Fruit fly (Drosophila melanogaster): ENCODE measurements around the gene Pcyt2.

Pcyt2 gene

dm6 chr3L:1515820-1516540 is 37.3 kb upstream of the Pcyt2 start (continued):
- TF ChIP-seq bowl (GFP tag; IDR thresholded peaks at IDR 0.05) (no peak), CG8089 (GFP tag; optimal IDR thresholded peaks at IDR 0.05) (peak; percentile 74), stc (GFP tag; IDR thresholded peaks at IDR 0.05) (peak; percentile 68; the same call in 1 of the 2 replicates), Atf6 (GFP tag; IDR thresholded peaks at IDR 0.05) (0 out of 2 replicates have a peak, but pooled peaks have one; percentile 24), CG18764 (GFP tag; optimal IDR thresholded peaks at IDR 0.05) (peak; percentile 33), trem (tag; optimal IDR thresholded peaks at IDR 0.05) (peak; percentile 56), kni (GFP tag; optimal IDR thresholded peaks at IDR 0.05) (peak; percentile 84), en (GFP tag; optimal IDR thresholded peaks at IDR 0.05) (no peak), z (GFP tag; IDR thresholded peaks at IDR 0.05) (no peak), odd (GFP tag; optimal IDR thresholded peaks at IDR 0.05) (peak; percentile 62), CG6689 (GFP tag; IDR thresholded peaks at IDR 0.05) (peak; percentile 59), dysf (GFP tag; IDR thresholded peaks at IDR 0.05) (peak; percentile 71), caup (GFP tag; optimal IDR thresholded peaks at IDR 0.05; ENCODE audit: severe bottlenecking) (peak; percentile 54), nerfin-1 (tag; optimal IDR thresholded peaks at IDR 0.05) (peak; percentile 70), p53 (GFP tag; optimal IDR thresholded peaks at IDR 0.05) (no peak), Nf-YA (GFP tag; IDR thresholded peaks at IDR 0.05) (no peak), lov (optimal IDR thresholded peaks at IDR 0.05) (no peak), lov (GFP tag; IDR thresholded peaks at IDR 0.05) (no peak), nom (GFP tag; optimal IDR thresholded peaks at IDR 0.05) (peak; percentile 10), Camta (GFP tag; optimal IDR thresholded peaks at IDR 0.05) (peak; percentile 60), Elba2 (GFP tag; optimal IDR thresholded peaks at IDR 0.05) (no peak), gcm (GFP tag; optimal IDR thresholded peaks at IDR 0.05) (peak; percentile 69), ftz-f1 (GFP tag; optimal IDR thresholded peaks at IDR 0.05) (no peak), CG1024 (GFP tag; IDR thresholded peaks at IDR 0.05) (0 out of 2 replicates have a peak, but pooled peaks have one; percentile 22), Scr (GFP tag; IDR thresholded peaks at IDR 0.05; ENCODE audit: partially characterized antibody) (no peak), croc (GFP tag; conservative IDR thresholded peaks at IDR 0.05) (peak; percentile 76), nerfin-2 (GFP tag; IDR thresholded peaks at IDR 0.05; ENCODE audit: partially characterized antibody) (no peak), Bdp1 (GFP tag; optimal IDR thresholded peaks at IDR 0.05) (peak; percentile 45), Awh (GFP tag; IDR thresholded peaks at IDR 0.05) (peak; percentile 40; the same call in 1 of the 2 replicates), grau (tag; optimal IDR thresholded peaks at IDR 0.05) (peak; percentile 99), wor (GFP tag; IDR thresholded peaks at IDR 0.05) (peak; percentile 76), CG5953 (GFP tag; IDR thresholded peaks at IDR 0.05) (peak; percentile 51; the same call in 1 of the 2 replicates), CG6254 (GFP tag; optimal IDR thresholded peaks at IDR 0.05) (peak; percentile 70), Lhr (GFP tag; optimal IDR thresholded peaks at IDR 0.05) (peak; percentile 58), gsb-n (tag; optimal IDR thresholded peaks at IDR 0.05) (peak; percentile 82), hbn (GFP tag; IDR thresholded peaks at IDR 0.05; ENCODE audit: partially characterized antibody) (no peak), fru (optimal IDR thresholded peaks at IDR 0.05) (no peak), CG31365 (tag; optimal IDR thresholded peaks at IDR 0.05) (no peak), CG10543 (GFP tag; optimal IDR thresholded peaks at IDR 0.05) (peak; percentile 65), Dfd (GFP tag; optimal IDR thresholded peaks at IDR 0.05) (no peak), CG6654 (GFP tag; optimal IDR thresholded peaks at IDR 0.05) (peak; percentile 41), Spps (tag; optimal IDR thresholded peaks at IDR 0.05) (peak; percentile 35), Gug (GFP tag; IDR thresholded peaks at IDR 0.05) (peak; percentile 45; the same call in 3 of the 4 replicates), CG8478 (optimal IDR thresholded peaks at IDR 0.05) (no peak), CG15073 (GFP tag; optimal IDR thresholded peaks at IDR 0.05) (no peak), CG2712 (tag; optimal IDR thresholded peaks at IDR 0.05) (peak; percentile 85), MBD-R2 (GFP tag; IDR thresholded peaks at IDR 0.05) (no peak)

All from whole organism, embryonic.